Worm (Caenorhabditis elegans): ENCODE measurements around the gene ZC404.1.

The ZC404.1 gene

ce11 chrV:6782260-6782659, 11.7 kb upstream of the ZC404.1 start:
- peak; percentile 81 for TF ChIP-seq lsl-1 (GFP tag; optimal IDR thresholded peaks at IDR 0.05)
- TF ChIP-seq ceh-91 (GFP tag; IDR thresholded peaks at IDR 0.05), result peak; percentile 50; the same call in 1 of the 2 replicates
- TF ChIP-seq F33H1.4 (GFP tag; IDR thresholded peaks at IDR 0.05), result peak; percentile 60
- TF ChIP-seq nfya-1 (tag; optimal IDR thresholded peaks at IDR 0.05; ENCODE audit: borderline replicate concordance, insufficient read depth), result no peak
- no peak for TF ChIP-seq ZK185.1 (tag; optimal IDR thresholded peaks at IDR 0.05; ENCODE audit: poor library complexity, severe bottlenecking)
- TF ChIP-seq lin-35 (GFP tag; optimal IDR thresholded peaks at IDR 0.05), result no peak
- TF ChIP-seq K12H6.12 (tag; optimal IDR thresholded peaks at IDR 0.05), result no peak
- no peak for TF ChIP-seq F57C9.4 (tag; optimal IDR thresholded peaks at IDR 0.05)

DNA sequence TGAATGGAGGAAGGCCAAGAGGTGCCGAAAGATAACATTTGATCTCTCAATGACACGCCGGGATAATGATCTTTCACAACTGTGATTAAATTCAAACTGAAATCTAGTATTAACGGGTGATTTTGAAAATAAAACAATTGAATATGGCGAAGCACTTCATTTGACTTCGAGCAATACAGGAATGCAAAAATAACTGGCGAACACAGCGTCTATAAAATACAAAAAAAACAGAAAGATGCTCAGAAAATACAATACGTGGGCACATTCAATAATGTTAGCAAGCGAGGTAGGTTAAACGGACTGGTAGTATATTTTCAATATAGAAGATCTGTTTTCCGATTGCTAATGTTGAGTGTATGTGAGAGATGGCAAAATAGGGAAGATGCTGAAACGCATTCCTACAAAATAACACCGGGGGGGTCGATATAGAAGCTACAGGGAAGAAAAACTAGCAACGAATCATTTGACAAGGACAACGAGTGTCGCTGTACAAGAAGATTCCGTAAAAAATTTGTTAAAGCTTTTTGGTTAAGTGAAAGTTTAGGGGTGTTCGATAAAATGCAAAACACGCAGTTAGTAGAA, 10.9 kb upstream of the ZC404.1 start:
- TF ChIP-seq T26A5.8 (tag; optimal IDR thresholded peaks at IDR 0.05) (no peak), F33H1.4 (GFP tag; IDR thresholded peaks at IDR 0.05) (peak; percentile 21; the same call in 1 of the 2 replicates), snpc-1.3 (tag; optimal IDR thresholded peaks at IDR 0.05; ENCODE audit: insufficient read depth) (no peak), hmg-1.2 (GFP tag; IDR thresholded peaks at IDR 0.05) (peak; percentile 39), fkh-3 (tag; optimal IDR thresholded peaks at IDR 0.05) (no peak), mes-4 (tag; optimal IDR thresholded peaks at IDR 0.05) (no peak), C17E4.6 (GFP tag; IDR thresholded peaks at IDR 0.05) (0 out of 2 replicates have a peak, but pooled peaks have one; percentile 23), ekl-4 (GFP tag; IDR thresholded peaks at IDR 0.05) (peak; percentile 65), ama-1 (optimal IDR thresholded peaks at IDR 0.05) (no peak), ama-1 (GFP tag; optimal IDR thresholded peaks at IDR 0.05) (peak in 1 of 2 experiments; percentile 69), zim-3 (tag; optimal IDR thresholded peaks at IDR 0.05) (no peak), snpc-1.1 (tag; optimal IDR thresholded peaks at IDR 0.05; ENCODE audit: insufficient read depth) (no peak), xnd-1 (tag; optimal IDR thresholded peaks at IDR 0.05) (peak; percentile 50), hrde-1 (tag; optimal IDR thresholded peaks at IDR 0.05; ENCODE audit: borderline replicate concordance) (peak; percentile 32), tbp1 (GFP tag; optimal IDR thresholded peaks at IDR 0.05) (peak; percentile 32), F52B5.7 (tag; optimal IDR thresholded peaks at IDR 0.05) (peak; percentile 45), Y79H2A.3 (GFP tag; conservative IDR thresholded peaks at IDR 0.05) (peak; percentile 78), ceh-100 (GFP tag; IDR thresholded peaks at IDR 0.05) (0 out of 2 replicates have a peak, but pooled peaks have one; percentile 28), snpc-3.4 (tag; optimal IDR thresholded peaks at IDR 0.05) (no peak), somi-1 (GFP tag; optimal IDR thresholded peaks at IDR 0.05) (no peak), F37B4.10 (GFP tag; IDR thresholded peaks at IDR 0.05) (no peak), lin-54 (GFP tag; optimal IDR thresholded peaks at IDR 0.05) (peak; percentile 46), chd-7 (tag; optimal IDR thresholded peaks at IDR 0.05) (no peak), atf-7 (tag; optimal IDR thresholded peaks at IDR 0.05) (peak; percentile 27), aptf-3 (GFP tag; IDR thresholded peaks at IDR 0.05) (0 out of 2 replicates have a peak, but pooled peaks have one; percentile 49), ceh-58 (GFP tag; IDR thresholded peaks at IDR 0.05) (no peak), lag-1 (GFP tag; IDR thresholded peaks at IDR 0.05) (no peak), C06A6.2 (GFP tag; conservative IDR thresholded peaks at IDR 0.05) (no peak), lin-26 (GFP tag; IDR thresholded peaks at IDR 0.05) (peak; percentile 81; the same call in 1 of the 2 replicates), F49E8.2 (tag; optimal IDR thresholded peaks at IDR 0.05; ENCODE audit: insufficient read depth) (peak; percentile 66), ztf-28 (GFP tag; IDR thresholded peaks at IDR 0.05) (no peak), Y53F4B.3 (GFP tag; IDR thresholded peaks at IDR 0.05) (no peak), dox-1 (GFP tag; IDR thresholded peaks at IDR 0.05) (peak; percentile 58), rcor-1 (GFP tag; IDR thresholded peaks at IDR 0.05) (peak; percentile 45; the same call in 1 of the 2 replicates), madf-3 (GFP tag; IDR thresholded peaks at IDR 0.05) (peak; percentile 70; the same call in 1 of the 2 replicates), snpc-4 (GFP tag; optimal IDR thresholded peaks at IDR 0.05) (peak; percentile 60), snpc-4 (tag; optimal IDR thresholded peaks at IDR 0.05) (peak in 1 of 4 experiments; percentile 44), F39B2.1 (GFP tag; IDR thresholded peaks at IDR 0.05) (no peak), athp-1 (tag; optimal IDR thresholded peaks at IDR 0.05) (peak; percentile 67)

Data from whole organism, young adult.